Fruit fly (Drosophila melanogaster): ENCODE results near the gene CG10859.

The CG10859 gene

dm6 chr2L:13370762-13371161 lies 27.7 kb downstream of the CG10859 start, which contains the start of gene ND-B22 (continued):
- TF ChIP-seq CG3919 (GFP tag; optimal IDR thresholded peaks at IDR 0.05) (peak; percentile 18), pdm3 (GFP tag; optimal IDR thresholded peaks at IDR 0.05) (peak; percentile 31), CG8319 (GFP tag; optimal IDR thresholded peaks at IDR 0.05) (no peak), Smox (GFP tag; optimal IDR thresholded peaks at IDR 0.05) (peak; percentile 24), CG1621 (tag; optimal IDR thresholded peaks at IDR 0.05) (no peak), achi (GFP tag; optimal IDR thresholded peaks at IDR 0.05) (peak; percentile 99), Sox102F (GFP tag; optimal IDR thresholded peaks at IDR 0.05) (peak; percentile 19), Hr39 (GFP tag; optimal IDR thresholded peaks at IDR 0.05) (peak; percentile 18), Hr38 (GFP tag; optimal IDR thresholded peaks at IDR 0.05) (no peak), Met (GFP tag; optimal IDR thresholded peaks at IDR 0.05) (peak; percentile 54), CG10669 (GFP tag; optimal IDR thresholded peaks at IDR 0.05) (no peak), CG7368 (GFP tag; optimal IDR thresholded peaks at IDR 0.05) (no peak), CG11294 (GFP tag; IDR thresholded peaks at IDR 0.05) (no peak), Sox15 (GFP tag; optimal IDR thresholded peaks at IDR 0.05) (no peak), vri (GFP tag; optimal IDR thresholded peaks at IDR 0.05) (peak; percentile 75), CG6276 (GFP tag; optimal IDR thresholded peaks at IDR 0.05) (no peak)

dm6 chr2L:13368940-13369339 lies 29.5 kb downstream of the CG10859 start, which contains the start of gene CG31855:
Gene CG31855, plus strand, starts transcription at chr2L:13369204.
- TF ChIP-seq vri (GFP tag; optimal IDR thresholded peaks at IDR 0.05) = no peak
- TF ChIP-seq CG1621 (tag; optimal IDR thresholded peaks at IDR 0.05) = peak; percentile 44
- TF ChIP-seq topi (GFP tag; optimal IDR thresholded peaks at IDR 0.05) = peak; percentile 84
- peak; percentile 80 for TF ChIP-seq eg (GFP tag; IDR thresholded peaks at IDR 0.05)
- TF ChIP-seq Hr4 (GFP tag; optimal IDR thresholded peaks at IDR 0.05) = peak; percentile 69
- TF ChIP-seq salr (GFP tag; optimal IDR thresholded peaks at IDR 0.05) = peak; percentile 42 to 64
- no peak for TF ChIP-seq CG6276 (GFP tag; optimal IDR thresholded peaks at IDR 0.05)
- TF ChIP-seq Smox (GFP tag; optimal IDR thresholded peaks at IDR 0.05) = peak; percentile 83
- peak; percentile 58 for TF ChIP-seq Eip93F (GFP tag; optimal IDR thresholded peaks at IDR 0.05)
- peak in 1 of 2 experiments; percentile 77 for TF ChIP-seq ss (GFP tag; optimal IDR thresholded peaks at IDR 0.05)
- peak; percentile 70 for TF ChIP-seq CG32006 (GFP tag; optimal IDR thresholded peaks at IDR 0.05)
- TF ChIP-seq CG6792 (GFP tag; optimal IDR thresholded peaks at IDR 0.05) = peak; percentile 79
- peak; percentile 83 for TF ChIP-seq pdm3 (GFP tag; optimal IDR thresholded peaks at IDR 0.05)
- TF ChIP-seq CG9139 (GFP tag; optimal IDR thresholded peaks at IDR 0.05) = no peak
- TF ChIP-seq fd85E (GFP tag; optimal IDR thresholded peaks at IDR 0.05) = peak; percentile 62
- TF ChIP-seq CG16779 (tag; optimal IDR thresholded peaks at IDR 0.05) = no peak
- no peak for TF ChIP-seq CG4318 (GFP tag; optimal IDR thresholded peaks at IDR 0.05)
- TF ChIP-seq CG31627 (GFP tag; optimal IDR thresholded peaks at IDR 0.05) = peak; percentile 79
- TF ChIP-seq esn (GFP tag; optimal IDR thresholded peaks at IDR 0.05) = peak; percentile 91
- peak; percentile 43 for TF ChIP-seq Blimp-1 (GFP tag; optimal IDR thresholded peaks at IDR 0.05)
- TF ChIP-seq CG15336 (GFP tag; IDR thresholded peaks at IDR 0.05) = peak; percentile 72
- peak; percentile 64 for TF ChIP-seq CG6808 (GFP tag; optimal IDR thresholded peaks at IDR 0.05)
- TF ChIP-seq CG8632 (GFP tag; optimal IDR thresholded peaks at IDR 0.05) = peak; percentile 74
- TF ChIP-seq achi (GFP tag; optimal IDR thresholded peaks at IDR 0.05) = peak; percentile 83
- peak; percentile 62; the same call in 2 of the 3 replicates for TF ChIP-seq CG6163 (GFP tag; IDR thresholded peaks at IDR 0.05)
- peak; percentile 77 for TF ChIP-seq Eip75B (GFP tag; optimal IDR thresholded peaks at IDR 0.05)
- peak; percentile 80 for TF ChIP-seq lz (GFP tag; optimal IDR thresholded peaks at IDR 0.05)
- peak; percentile 76 for TF ChIP-seq net (GFP tag; optimal IDR thresholded peaks at IDR 0.05)
- peak; percentile 87 for TF ChIP-seq Met (GFP tag; optimal IDR thresholded peaks at IDR 0.05)
- TF ChIP-seq CG6854 (GFP tag; optimal IDR thresholded peaks at IDR 0.05) = peak; percentile 65
- TF ChIP-seq dac (GFP tag; optimal IDR thresholded peaks at IDR 0.05) = peak; percentile 32
- peak; percentile 38 for TF ChIP-seq Sox15 (GFP tag; optimal IDR thresholded peaks at IDR 0.05)
- TF ChIP-seq Sox102F (GFP tag; optimal IDR thresholded peaks at IDR 0.05) = peak; percentile 87
- peak; percentile 75 for TF ChIP-seq Hr39 (GFP tag; optimal IDR thresholded peaks at IDR 0.05)
- peak; percentile 62 for TF ChIP-seq Ets96B (tag; optimal IDR thresholded peaks at IDR 0.05)
- TF ChIP-seq CG10631 (GFP tag; optimal IDR thresholded peaks at IDR 0.05) = peak; percentile 71
- peak; percentile 83 for TF ChIP-seq OdsH (GFP tag; optimal IDR thresholded peaks at IDR 0.05)
- peak; percentile 71 for TF ChIP-seq CG10669 (GFP tag; optimal IDR thresholded peaks at IDR 0.05)
- TF ChIP-seq dsx (GFP tag; optimal IDR thresholded peaks at IDR 0.05; ENCODE audit: poor library complexity, severe bottlenecking) = peak; percentile 54
- TF ChIP-seq CG8319 (GFP tag; optimal IDR thresholded peaks at IDR 0.05) = peak; percentile 61
- TF ChIP-seq CG11294 (GFP tag; IDR thresholded peaks at IDR 0.05) = peak; percentile 47; the same call in 1 of the 2 replicates
- peak; percentile 93 for TF ChIP-seq Eip78C (GFP tag)
- peak; percentile 60 for TF ChIP-seq Lpt (GFP tag; optimal IDR thresholded peaks at IDR 0.05)
- peak; percentile 64 for TF ChIP-seq CG3032 (tag; optimal IDR thresholded peaks at IDR 0.05)

Measured in whole organism, prepupa.